Worm (Caenorhabditis elegans) whole organism, mixed stage, embryonic: ENCODE results near the gene nlp-32.

ENCODE experiments used
- cnd-1 ChIP-seq: fragments of 200-800 bp; sonication (Bioruptor generic); optimal IDR thresholded peaks from 2 replicates; lab custom pipeline; 2018; ENCODE audit warnings: mild to moderate bottlenecking, missing genetic modification characterization, missing compliant biosample characterization
- drap-1 ChIP-seq: fragments of 200-800 bp; sonication (Bioruptor generic); optimal IDR thresholded peaks from 3 replicates; lab custom pipeline; 2018; ENCODE audit warnings: mild to moderate bottlenecking, missing genetic modification characterization, missing compliant biosample characterization
- sptf-1 ChIP-seq: sonication (generic microtip); optimal IDR thresholded peaks from 2 replicates; lab custom pipeline; 2017; ENCODE audit warnings: mild to moderate bottlenecking, missing genetic modification characterization, moderate library complexity, missing compliant biosample characterization
- tbx-8 ChIP-seq: fragments of 200-800 bp; sonication (Bioruptor generic); optimal IDR thresholded peaks from 2 replicates; lab custom pipeline; 2018; ENCODE audit warnings: mild to moderate bottlenecking, missing genetic modification characterization, moderate library complexity, missing compliant biosample characterization

DNA sequence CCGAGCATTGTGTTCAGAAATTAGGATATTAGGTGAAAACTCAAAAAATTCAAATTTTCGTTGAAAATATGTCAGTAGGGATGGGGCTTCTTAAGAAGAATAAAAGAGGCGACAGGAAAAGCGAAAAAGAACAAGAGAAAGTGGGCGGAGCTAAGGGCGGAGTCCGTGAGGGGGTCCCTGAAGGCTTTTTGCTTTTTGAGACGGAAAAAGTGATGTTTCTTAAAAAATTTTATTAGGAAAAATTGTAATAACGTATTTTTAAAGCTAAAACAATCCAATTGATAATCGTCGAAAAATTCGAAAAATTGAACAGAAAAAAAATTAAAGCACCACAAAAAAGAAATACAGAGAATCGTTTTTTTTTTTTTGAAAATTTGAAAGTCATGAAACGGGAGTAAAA lies 22.6 kb downstream of the nlp-32 start, which contains the start of gene Y55B1BR.6:
- TF ChIP-seq drap-1 (no peak), cnd-1 (tag; lab: Kevin White, UChicago) (no peak), sptf-1 (no peak), tbx-8 (GFP tag; lab: Kevin White, UChicago) (no peak)
